Worm (Caenorhabditis elegans) whole organism, L1 larva: ENCODE data around the gene aptf-4.
A peak's percentile ranks its signal among the peaks of the same experiment; 100 is the strongest.

Source experiments
- C04F5.9 ChIP-seq: sonication (generic microtip); optimal IDR thresholded peaks from 2 replicates; lab custom pipeline; 2016; ENCODE audit warnings: missing genetic modification characterization, missing compliant biosample characterization
- C16A3.4 ChIP-seq: fragments of 150-350 bp; optimal IDR thresholded peaks from 2 replicates; lab custom pipeline; 2014; ENCODE audit warnings: missing biosample characterization, missing genetic modification characterization
- C34B4.2 ChIP-seq: sonication (generic microtip); optimal IDR thresholded peaks from 2 replicates; lab custom pipeline; 2017; ENCODE audit warnings: mild to moderate bottlenecking, missing genetic modification characterization, missing compliant biosample characterization
- F16B12.6 ChIP-seq: fragments of 150-350 bp; optimal IDR thresholded peaks from 2 replicates; lab custom pipeline; 2014; ENCODE audit warnings: missing biosample characterization, missing genetic modification characterization
- Y116A8C.19 ChIP-seq: sonication (generic microtip); optimal IDR thresholded peaks from 2 replicates; lab custom pipeline; 2016; ENCODE audit warnings: missing compliant biosample characterization, missing genetic modification characterization, borderline replicate concordance
- aha-1 ChIP-seq: fragments of 150-350 bp; optimal IDR thresholded peaks from 2 replicates; lab custom pipeline; 2014; ENCODE audit warnings: missing biosample characterization, missing genetic modification characterization
- aly-2 ChIP-seq: fragments of 150-350 bp; optimal IDR thresholded peaks from 2 replicates; lab custom pipeline; 2014; ENCODE audit warnings: missing biosample characterization, missing genetic modification characterization
- ama-1 ChIP-seq: fragments of 150-350 bp; optimal IDR thresholded peaks from 2 replicates; lab custom pipeline; 2014
- blmp-1 ChIP-seq: fragments of 150-350 bp; optimal IDR thresholded peaks from 2 replicates; lab custom pipeline; 2014; ENCODE audit warnings: missing biosample characterization, missing genetic modification characterization
- ceh-63 ChIP-seq: fragments of 200-800 bp; sonication (Bioruptor generic); optimal IDR thresholded peaks from 2 replicates; lab custom pipeline; 2018; ENCODE audit warnings: mild to moderate bottlenecking, missing genetic modification characterization, missing compliant biosample characterization
- ceh-90 ChIP-seq: sonication (generic microtip); optimal IDR thresholded peaks from 2 replicates; lab custom pipeline; 2016; ENCODE audit warnings: missing genetic modification characterization, missing compliant biosample characterization
- ces-1 ChIP-seq: fragments of 150-350 bp; optimal IDR thresholded peaks from 2 replicates; lab custom pipeline; 2014; ENCODE audit warnings: missing biosample characterization, missing genetic modification reagents, missing genetic modification characterization
- dsc-1 ChIP-seq: sonication (generic microtip); optimal IDR thresholded peaks from 2 replicates; lab custom pipeline; 2016; ENCODE audit warnings: mild to moderate bottlenecking, missing genetic modification characterization, missing compliant biosample characterization
- efl-1 ChIP-seq, 4 experiments: fragments of 150-350 bp; optimal IDR thresholded peaks in 3 of 4; peaks in 1 of 4; 1 replicate in 1 of 4; 2 replicates in 3 of 4; lab custom pipeline; 2014; ENCODE audit warnings: missing biosample characterization in 2 of 4, missing genetic modification characterization in 2 of 4, missing genetic modification reagents in 2 of 4
- egl-27 ChIP-seq, 2 experiments: fragments of 150-350 bp in 1 of 2; sonication (generic microtip); optimal IDR thresholded peaks; 3 replicates each; lab custom pipeline; 2017 to 2018; ENCODE audit warnings: missing biosample characterization in 2 of 2, missing genetic modification characterization in 2 of 2, missing genetic modification reagents in 2 of 2
- elt-2 ChIP-seq: sonication (generic microtip); optimal IDR thresholded peaks from 2 replicates; lab custom pipeline; 2016; ENCODE audit warnings: missing genetic modification characterization, mild to moderate bottlenecking, inconsistent platforms, missing compliant biosample characterization, missing genetic modification reagents
- elt-3 ChIP-seq, 6 experiments: fragments of 150-350 bp in 1 of 6; sonication (generic microtip); optimal IDR thresholded peaks; 2 replicates each; lab custom pipeline; 2017 to 2018; ENCODE audit warnings: missing biosample characterization in 6 of 6, missing genetic modification characterization in 6 of 6, inconsistent platforms in 1 of 6
- ets-5 ChIP-seq: fragments of 200-800 bp; sonication (Bioruptor generic); IDR thresholded peaks from 2 replicates; pipeline ENCODE4 v1.3.6; 2022; ENCODE audit warnings: missing genetic modification characterization, missing compliant biosample characterization
- fkh-10 ChIP-seq: sonication (generic microtip); optimal IDR thresholded peaks from 2 replicates; lab custom pipeline; 2017; ENCODE audit warnings: missing biosample characterization, missing genetic modification reagents, missing genetic modification characterization
- fkh-8 ChIP-seq: sonication (generic microtip); optimal IDR thresholded peaks from 2 replicates; lab custom pipeline; 2016; ENCODE audit warnings: mild to moderate bottlenecking, missing genetic modification characterization, missing compliant biosample characterization
- fos-1 ChIP-seq: fragments of 150-350 bp; optimal IDR thresholded peaks from 2 replicates; lab custom pipeline; 2014; ENCODE audit warnings: missing biosample characterization, missing genetic modification characterization
- hlh-4 ChIP-seq: sonication (generic microtip); optimal IDR thresholded peaks from 2 replicates; lab custom pipeline; 2016; ENCODE audit warnings: mild to moderate bottlenecking, missing genetic modification characterization, missing compliant biosample characterization
- jun-1 ChIP-seq: fragments of 150-350 bp; optimal IDR thresholded peaks from 2 replicates; lab custom pipeline; 2014; ENCODE audit warnings: missing biosample characterization, missing genetic modification reagents, missing genetic modification characterization
- lin-14 ChIP-seq: fragments of 200-800 bp; sonication (Bioruptor generic); optimal IDR thresholded peaks from 2 replicates; lab custom pipeline; 2018; ENCODE audit warnings: mild to moderate bottlenecking, missing genetic modification characterization, moderate library complexity, missing compliant biosample characterization
- lin-35 ChIP-seq, 2 experiments: fragments of 150-350 bp; optimal IDR thresholded peaks; 2 replicates each; lab custom pipeline; 2014; ENCODE audit warnings: missing biosample characterization in 2 of 2, missing genetic modification characterization in 2 of 2, missing genetic modification reagents in 2 of 2
- lir-3 ChIP-seq: sonication (generic microtip); optimal IDR thresholded peaks from 2 replicates; lab custom pipeline; 2016; ENCODE audit warnings: mild to moderate bottlenecking, missing genetic modification characterization, moderate library complexity, missing compliant biosample characterization; ENCODE audit not compliant: poor library complexity
- lsy-2 ChIP-seq, 2 experiments: fragments of 150-350 bp; optimal IDR thresholded peaks; 2 replicates each; lab custom pipeline; 2014; ENCODE audit warnings: missing biosample characterization in 2 of 2, missing genetic modification characterization in 2 of 2
- mdl-1 ChIP-seq, 2 experiments: fragments of 150-350 bp; optimal IDR thresholded peaks; 2 replicates each; lab custom pipeline; 2014 to 2017; ENCODE audit warnings: missing biosample characterization in 2 of 2, missing genetic modification characterization in 2 of 2, inconsistent platforms in 1 of 2
- mef-2 ChIP-seq: fragments of 150-350 bp; optimal IDR thresholded peaks from 2 replicates; lab custom pipeline; 2014; ENCODE audit warnings: missing biosample characterization, missing genetic modification characterization
- nhr-12 ChIP-seq: sonication (generic microtip); optimal IDR thresholded peaks from 2 replicates; lab custom pipeline; 2017; ENCODE audit warnings: missing biosample characterization, missing genetic modification characterization
- nhr-19 ChIP-seq: fragments of 200-800 bp; sonication (Bioruptor generic); conservative IDR thresholded peaks from 2 replicates; pipeline ENCODE4 v1.3.6; 2022; ENCODE audit warnings: missing genetic modification characterization, missing compliant biosample characterization
- nhr-47 ChIP-seq: sonication (generic microtip); optimal IDR thresholded peaks from 2 replicates; lab custom pipeline; 2016; ENCODE audit warnings: mild to moderate bottlenecking, missing genetic modification characterization, moderate library complexity, missing compliant biosample characterization
- nhr-71 ChIP-seq: sonication (generic microtip); optimal IDR thresholded peaks from 2 replicates; lab custom pipeline; 2016; ENCODE audit warnings: mild to moderate bottlenecking, missing genetic modification characterization, moderate library complexity, missing compliant biosample characterization
- nhr-84 ChIP-seq: sonication (generic microtip); optimal IDR thresholded peaks from 2 replicates; lab custom pipeline; 2017; ENCODE audit warnings: missing biosample characterization, missing genetic modification characterization
- nhr-90 ChIP-seq: sonication (generic microtip); optimal IDR thresholded peaks from 2 replicates; lab custom pipeline; 2016; ENCODE audit warnings: mild to moderate bottlenecking, missing genetic modification characterization, missing compliant biosample characterization; ENCODE audit not compliant: poor library complexity
- snu-23 ChIP-seq: sonication (generic microtip); optimal IDR thresholded peaks from 2 replicates; lab custom pipeline; 2016; ENCODE audit warnings: missing genetic modification characterization, missing compliant biosample characterization
- swsn-7 ChIP-seq: sonication (generic microtip); optimal IDR thresholded peaks from 2 replicates; lab custom pipeline; 2016; ENCODE audit warnings: missing genetic modification characterization, missing compliant biosample characterization
- unc-130 ChIP-seq: fragments of 150-350 bp; optimal IDR thresholded peaks from 2 replicates; lab custom pipeline; 2017; ENCODE audit warnings: missing biosample characterization, missing genetic modification characterization, inconsistent platforms
- unc-62 ChIP-seq: fragments of 150-350 bp; optimal IDR thresholded peaks from 2 replicates; lab custom pipeline; 2014; ENCODE audit warnings: missing biosample characterization, missing genetic modification reagents, missing genetic modification characterization
- vab-15 ChIP-seq: sonication (generic microtip); optimal IDR thresholded peaks from 2 replicates; lab custom pipeline; 2017; ENCODE audit warnings: missing genotype, mild to moderate bottlenecking, missing genetic modification characterization, missing compliant biosample characterization
- zag-1 ChIP-seq: fragments of 150-350 bp; optimal IDR thresholded peaks from 2 replicates; lab custom pipeline; 2014; ENCODE audit warnings: missing biosample characterization, missing genetic modification characterization
- ztf-11 ChIP-seq, 2 experiments: sonication (generic microtip); optimal IDR thresholded peaks; 2 replicates each; lab custom pipeline; 2016 to 2017; ENCODE audit warnings: missing genetic modification characterization in 2 of 2, missing biosample characterization in 1 of 2, missing compliant biosample characterization in 1 of 2

The aptf-4 gene

DNA sequence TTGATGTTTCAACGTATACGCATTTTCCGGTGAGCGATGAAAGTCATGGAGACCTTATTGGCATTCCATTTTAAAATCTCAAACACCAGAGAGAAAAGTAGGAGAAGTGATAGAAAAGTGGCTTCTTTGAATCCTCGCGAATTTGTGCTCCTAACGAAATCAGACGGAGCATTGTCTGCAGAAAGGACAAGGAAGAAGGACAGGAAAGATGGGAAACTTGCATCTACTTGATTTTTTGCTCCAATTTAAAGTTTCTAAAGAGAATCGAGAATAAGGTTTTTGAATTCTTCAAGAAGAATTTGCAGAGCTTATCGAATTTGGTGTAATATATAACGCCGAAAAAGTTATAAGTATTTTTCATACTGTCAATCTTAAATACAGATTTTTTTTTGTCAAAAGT, 39.7 kb upstream of the aptf-4 start:
- TF ChIP-seq ets-5 (GFP tag; lab: Robert Waterston, UW) (no peak), ztf-11 (tag; optimal IDR thresholded peaks at IDR 0.05; lab: Kevin White, UChicago) (no peak), fkh-10 (GFP tag; lab: Kevin White, UChicago) (peak; percentile 91), aly-2 (tag; lab: Kevin White, UChicago) (no peak), unc-130 (tag; lab: Kevin White, UChicago) (no peak), egl-27 (tag; optimal IDR thresholded peaks at IDR 0.05; lab: Kevin White, UChicago) (no peak), Y116A8C.19 (tag; lab: Kevin White, UChicago) (no peak), nhr-90 (no peak), lin-14 (peak; percentile 50), C34B4.2 (no peak)
- TF ChIP-seq, all 84 proteins: peak for 2

DNA sequence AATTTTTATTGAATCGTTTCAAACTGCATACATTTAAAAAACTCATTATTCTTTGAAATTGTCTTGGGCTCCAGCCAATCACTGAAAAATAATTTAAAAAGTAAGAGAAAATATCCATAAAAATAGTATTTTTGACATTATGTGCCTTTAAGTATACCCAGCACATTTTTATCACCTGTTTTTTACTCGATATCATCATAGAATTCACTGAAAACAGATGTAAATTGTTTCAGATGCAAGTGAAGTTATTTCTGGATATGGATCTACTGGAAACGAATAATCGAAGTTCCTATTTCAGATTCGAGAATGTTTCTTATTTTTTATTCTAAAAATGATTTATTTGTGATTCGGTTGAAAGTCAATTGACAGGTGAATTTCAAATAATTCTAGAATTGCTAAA, 36.2 kb upstream of the aptf-4 start:
- peak; percentile 92 for TF ChIP-seq hlh-4 (tag; lab: Kevin White, UChicago)
- TF ChIP-seq mef-2 (tag; lab: Kevin White, UChicago) = no peak
- peak; percentile 27 for TF ChIP-seq nhr-71

- TF ChIP-seq nhr-12 (tag; lab: Kevin White, UChicago) (no peak), ets-5 (GFP tag; lab: Robert Waterston, UW) (no peak), efl-1 (optimal IDR thresholded peaks at IDR 0.05; lab: Kevin White, UChicago) (no peak), efl-1 (GFP tag; optimal IDR thresholded peaks at IDR 0.05 in 1 of 2; lab: Kevin White, UChicago) (no peak), unc-130 (tag; lab: Kevin White, UChicago) (no peak), lir-3 (tag; lab: Kevin White, UChicago) (no peak), blmp-1 (tag; lab: Kevin White, UChicago) (no peak), C04F5.9 (tag; lab: Kevin White, UChicago) (no peak), F16B12.6 (no peak), lin-35 (GFP tag; optimal IDR thresholded peaks at IDR 0.05; lab: Kevin White, UChicago) (no peak), fkh-8 (tag; lab: Kevin White, UChicago) (no peak), hlh-4 (tag; lab: Kevin White, UChicago) (no peak), elt-3 (tag; optimal IDR thresholded peaks at IDR 0.05; lab: Kevin White, UChicago) (no peak), ceh-63 (GFP tag; lab: Kevin White, UChicago) (no peak), fos-1 (tag; lab: Kevin White, UChicago) (no peak), nhr-47 (tag; lab: Kevin White, UChicago) (no peak), ztf-11 (tag; optimal IDR thresholded peaks at IDR 0.05; lab: Kevin White, UChicago) (no peak), nhr-19 (GFP tag; lab: Robert Waterston, UW) (no peak), ceh-90 (tag; lab: Kevin White, UChicago) (no peak), zag-1 (tag; lab: Kevin White, UChicago) (no peak)
Observed at ce11 chrII:8556166-8556565, 34.6 kb upstream of the aptf-4 start, which contains the start of gene glb-27. TSS of gene glb-27 (minus strand) at chrII:8556266.

DNA sequence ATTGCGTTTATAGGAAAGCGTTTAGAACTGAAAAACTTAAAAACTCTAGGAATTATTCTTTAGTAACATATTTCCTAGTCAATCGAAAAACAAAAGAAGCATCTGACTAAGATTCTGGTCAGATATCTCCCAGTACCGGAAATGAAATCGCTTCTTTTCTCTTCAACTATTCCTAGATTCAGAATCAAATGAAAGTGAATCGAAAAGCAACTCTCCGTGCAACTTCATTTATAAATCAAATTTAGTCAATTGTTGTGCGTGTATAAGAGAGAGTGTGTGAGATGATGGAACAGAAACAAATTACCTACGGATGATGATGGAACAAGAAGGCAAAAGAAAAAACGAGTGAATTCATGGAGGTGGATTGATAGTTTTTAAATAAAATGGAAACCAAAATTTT, 31.6 kb upstream of the aptf-4 start:
- TF ChIP-seq nhr-90 (no peak), snu-23 (GFP tag; lab: Kevin White, UChicago) (peak; percentile 13), nhr-84 (tag; lab: Kevin White, UChicago) (no peak), ama-1 (lab: Kevin White, UChicago) (no peak), elt-2 (tag; lab: Kevin White, UChicago) (no peak), jun-1 (tag; lab: Kevin White, UChicago) (no peak), dsc-1 (tag; lab: Kevin White, UChicago) (peak; percentile 6), aha-1 (no peak), mdl-1 (tag; optimal IDR thresholded peaks at IDR 0.05; lab: Kevin White, UChicago) (no peak), vab-15 (tag; lab: Kevin White, UChicago) (no peak), unc-62 (GFP tag; lab: Kevin White, UChicago) (no peak), fkh-10 (GFP tag; lab: Kevin White, UChicago) (peak; percentile 98), lin-14 (peak; percentile 46), nhr-47 (tag; lab: Kevin White, UChicago) (peak; percentile 18), swsn-7 (tag; lab: Kevin White, UChicago) (peak; percentile 12), Y116A8C.19 (tag; lab: Kevin White, UChicago) (no peak), ets-5 (GFP tag; lab: Robert Waterston, UW) (no peak), unc-130 (tag; lab: Kevin White, UChicago) (no peak), ces-1 (GFP tag; lab: Kevin White, UChicago) (peak; percentile 43), C16A3.4 (tag; lab: Kevin White, UChicago) (no peak), aly-2 (tag; lab: Kevin White, UChicago) (no peak), lsy-2 (tag; optimal IDR thresholded peaks at IDR 0.05; lab: Kevin White, UChicago) (no peak), nhr-71 (peak; percentile 9), hlh-4 (tag; lab: Kevin White, UChicago) (no peak)
- TF ChIP-seq, all 84 proteins: peak for 8
